Fruit fly (Drosophila melanogaster) whole organism, embryonic: ENCODE measurements around the gene beat-IIa.
A peak's percentile ranks its signal among the peaks of the same experiment; 100 is the strongest.

Source experiments
- CG10209 ChIP-seq: fragments of 200-800 bp; sonication (Bioruptor generic); optimal IDR thresholded peaks from 3 replicates; lab custom pipeline; 2017; ENCODE audit warnings: missing biosample characterization, mild to moderate bottlenecking, missing genetic modification characterization, missing genetic modification reagents
- CG10267 ChIP-seq: fragments of 200-800 bp; sonication (Bioruptor generic); optimal IDR thresholded peaks from 2 replicates; lab custom pipeline; 2018; ENCODE audit warnings: missing biosample characterization, mild to moderate bottlenecking, missing genetic modification characterization, moderate library complexity
- CG10543 ChIP-seq: fragments of 200-800 bp; sonication (Bioruptor generic); optimal IDR thresholded peaks from 3 replicates; lab custom pipeline; 2017; ENCODE audit warnings: missing biosample characterization, mild to moderate bottlenecking, missing genetic modification characterization, moderate library complexity
- CG11695 ChIP-seq: fragments of 200-800 bp; sonication (Bioruptor generic); IDR thresholded peaks from 3 replicates; pipeline ENCODE4 v1.3.6; 2022; ENCODE audit warnings: missing biosample characterization, missing genetic modification characterization
- CG13624 ChIP-seq: fragments of 200-800 bp; sonication (Bioruptor generic); optimal IDR thresholded peaks from 2 replicates; lab custom pipeline; 2016; ENCODE audit warnings: missing biosample characterization, missing genetic modification characterization
- CG1647 ChIP-seq: fragments of 200-800 bp; sonication (Bioruptor generic); optimal IDR thresholded peaks from 3 replicates; lab custom pipeline; 2016; ENCODE audit warnings: missing biosample characterization, missing genetic modification characterization
- CG17385 ChIP-seq: fragments of 200-800 bp; sonication (Bioruptor generic); optimal IDR thresholded peaks from 3 replicates; lab custom pipeline; 2018; ENCODE audit warnings: missing biosample characterization, mild to moderate bottlenecking, missing genetic modification characterization
- CG30403 ChIP-seq: fragments of 200-800 bp; sonication (Bioruptor generic); optimal IDR thresholded peaks from 3 replicates; lab custom pipeline; 2016; ENCODE audit warnings: missing biosample characterization, missing genetic modification characterization
- CG31388 ChIP-seq: fragments of 200-800 bp; sonication (Bioruptor generic); optimal IDR thresholded peaks from 2 replicates; lab custom pipeline; 2016; ENCODE audit warnings: missing biosample characterization, missing genetic modification characterization
- CG32532 ChIP-seq: fragments of 200-800 bp; sonication (Bioruptor generic); IDR thresholded peaks from 2 replicates; pipeline ENCODE4 v1.3.6; 2022; ENCODE audit warnings: missing biosample characterization, missing genetic modification characterization
- CG3281 ChIP-seq: fragments of 200-800 bp; sonication (Bioruptor generic); optimal IDR thresholded peaks from 3 replicates; lab custom pipeline; 2017; ENCODE audit warnings: missing biosample characterization, mild to moderate bottlenecking, missing genetic modification characterization
- CG3407 ChIP-seq: fragments of 200-800 bp; sonication (Bioruptor generic); optimal IDR thresholded peaks from 2 replicates; lab custom pipeline; 2018; ENCODE audit warnings: missing biosample characterization, mild to moderate bottlenecking, missing genetic modification characterization
- CG34422 ChIP-seq: fragments of 200-800 bp; sonication (Bioruptor generic); IDR thresholded peaks from 3 replicates; pipeline ENCODE4 v1.3.6; 2022; ENCODE audit warnings: missing biosample characterization, missing genetic modification characterization
- CG4328 ChIP-seq: fragments of 200-800 bp; sonication (Bioruptor generic); optimal IDR thresholded peaks from 3 replicates; lab custom pipeline; 2017; ENCODE audit warnings: missing biosample characterization, missing genetic modification reagents, missing genetic modification characterization
- CG4360 ChIP-seq: fragments of 200-800 bp; sonication (Bioruptor generic); IDR thresholded peaks from 2 replicates; pipeline ENCODE4 v1.3.6; 2022; ENCODE audit warnings: missing biosample characterization, missing genetic modification characterization
- CG5180 ChIP-seq: fragments of 200-800 bp; sonication (Bioruptor generic); optimal IDR thresholded peaks from 3 replicates; lab custom pipeline; 2017; ENCODE audit warnings: missing biosample characterization, missing genetic modification characterization, mild to moderate bottlenecking, moderate library complexity, missing genetic modification reagents
- CG6689 ChIP-seq: fragments of 200-800 bp; sonication (Bioruptor generic); IDR thresholded peaks from 2 replicates; pipeline ENCODE4 v1.3.6; 2022; ENCODE audit warnings: missing biosample characterization, missing genetic modification characterization
- CG6854 ChIP-seq: fragments of 200-800 bp; sonication (Bioruptor generic); optimal IDR thresholded peaks from 3 replicates; lab custom pipeline; 2017; ENCODE audit warnings: missing biosample characterization, mild to moderate bottlenecking, missing genetic modification characterization
- CG7357 ChIP-seq: fragments of 200-800 bp; sonication (Bioruptor generic); IDR thresholded peaks from 3 replicates; pipeline ENCODE4 v1.3.6; 2022; ENCODE audit warnings: missing biosample characterization, missing genetic modification characterization
- CG9609 ChIP-seq: fragments of 200-800 bp; sonication (Bioruptor generic); optimal IDR thresholded peaks from 3 replicates; lab custom pipeline; 2016; ENCODE audit warnings: missing biosample characterization, missing genetic modification characterization
- CG9727 ChIP-seq: fragments of 200-800 bp; sonication (Bioruptor generic); optimal IDR thresholded peaks from 3 replicates; lab custom pipeline; 2017; ENCODE audit warnings: missing biosample characterization, mild to moderate bottlenecking, missing genetic modification characterization
- CG9932 ChIP-seq: fragments of 200-800 bp; sonication (Bioruptor generic); IDR thresholded peaks from 2 replicates; pipeline ENCODE4 v1.3.6; 2022; ENCODE audit warnings: missing biosample characterization, missing genetic modification characterization
- Dip3 ChIP-seq: fragments of 200-800 bp; sonication (Bioruptor generic); optimal IDR thresholded peaks from 3 replicates; lab custom pipeline; 2016; ENCODE audit warnings: missing biosample characterization, missing genetic modification characterization
- E2f1 ChIP-seq: fragments of 200-800 bp; sonication (Bioruptor generic); IDR thresholded peaks from 2 replicates; pipeline ENCODE4 v1.3.6; 2022; ENCODE audit warnings: missing biosample characterization, missing genetic modification characterization
- Fer1 ChIP-seq: fragments of 200-800 bp; sonication (Bioruptor generic); optimal IDR thresholded peaks from 2 replicates; lab custom pipeline; 2017; ENCODE audit warnings: missing biosample characterization, mild to moderate bottlenecking, missing genetic modification characterization
- Myb ChIP-seq: fragments of 200-800 bp; sonication (Bioruptor generic); optimal IDR thresholded peaks from 2 replicates; lab custom pipeline; 2016; ENCODE audit warnings: missing biosample characterization, missing genetic modification characterization
- Optix ChIP-seq: fragments of 200-800 bp; sonication (Bioruptor generic); IDR thresholded peaks from 3 replicates; pipeline ENCODE4 v1.3.6; 2022; ENCODE audit warnings: missing biosample characterization, missing genetic modification characterization
- Pdp1 ChIP-seq, 2 experiments: fragments of 200-800 bp; sonication (Bioruptor generic); optimal IDR thresholded peaks; 3 replicates each; lab custom pipeline; 2016; ENCODE audit warnings: missing biosample characterization in 2 of 2, missing genetic modification characterization in 2 of 2, mild to moderate bottlenecking in 1 of 2, moderate library complexity in 1 of 2
- Sry-β ChIP-seq: fragments of 200-800 bp; sonication (Bioruptor generic); optimal IDR thresholded peaks from 2 replicates; lab custom pipeline; 2018; ENCODE audit warnings: missing biosample characterization, mild to moderate bottlenecking, missing genetic modification characterization, moderate library complexity
- TFAM ChIP-seq: fragments of 200-800 bp; sonication (Bioruptor generic); optimal IDR thresholded peaks from 2 replicates; lab custom pipeline; 2017; ENCODE audit warnings: missing biosample characterization, missing genetic modification characterization, inconsistent platforms
- cas ChIP-seq: fragments of 200-800 bp; sonication (Bioruptor generic); IDR thresholded peaks from 2 replicates; pipeline ENCODE4 v1.3.6; 2022; ENCODE audit warnings: missing biosample characterization, missing genetic modification characterization
- chif ChIP-seq, 2 experiments: fragments of 200-800 bp; sonication (Bioruptor generic); optimal IDR thresholded peaks; 3 replicates each; lab custom pipeline; 2016; ENCODE audit warnings: missing biosample characterization in 2 of 2, missing genetic modification characterization in 2 of 2
- dimm ChIP-seq: fragments of 200-800 bp; sonication (Bioruptor generic); IDR thresholded peaks from 2 replicates; pipeline ENCODE4 v1.3.6; 2022; ENCODE audit warnings: missing biosample characterization, missing genetic modification characterization
- fd64A ChIP-seq: fragments of 200-800 bp; sonication (Bioruptor generic); optimal IDR thresholded peaks from 3 replicates; lab custom pipeline; 2018; ENCODE audit warnings: missing biosample characterization, mild to moderate bottlenecking, missing genetic modification characterization
- ind ChIP-seq: fragments of 200-800 bp; sonication (Bioruptor generic); optimal IDR thresholded peaks from 3 replicates; lab custom pipeline; 2016; ENCODE audit warnings: missing biosample characterization, missing genetic modification characterization
- insv ChIP-seq, 2 experiments: fragments of 200-800 bp; sonication (Bioruptor generic); optimal IDR thresholded peaks; 3 replicates each; lab custom pipeline; 2016 to 2018; ENCODE audit warnings: missing biosample characterization in 2 of 2, missing genetic modification characterization in 2 of 2
- lov ChIP-seq, 2 experiments: fragments of 200-800 bp in 1 of 2; fragments of >200 bp in 1 of 2; sonication (Bioruptor generic) in 1 of 2; IDR thresholded peaks in 1 of 2; optimal IDR thresholded peaks in 1 of 2; 2 replicates in 1 of 2; 3 replicates in 1 of 2; pipeline versions ENCODE4 v1.3.6 to Lab custom; 2017 to 2022; ENCODE audit warnings: missing biosample characterization in 1 of 2, missing genetic modification characterization in 1 of 2
- mirr ChIP-seq: fragments of 200-800 bp; sonication (Bioruptor generic); optimal IDR thresholded peaks from 3 replicates; lab custom pipeline; 2018; ENCODE audit warnings: missing biosample characterization, mild to moderate bottlenecking, missing genetic modification characterization
- pros ChIP-seq: fragments of 200-800 bp; sonication (Bioruptor generic); optimal IDR thresholded peaks from 3 replicates; lab custom pipeline; 2019; ENCODE audit warnings: missing biosample characterization, mild to moderate bottlenecking, missing genetic modification characterization, moderate library complexity
- pzg ChIP-seq: fragments of 200-800 bp; sonication (Bioruptor generic); optimal IDR thresholded peaks from 3 replicates; lab custom pipeline; 2018; ENCODE audit warnings: missing biosample characterization, mild to moderate bottlenecking, missing genetic modification characterization, moderate library complexity
- seq ChIP-seq: fragments of 200-800 bp; sonication (Bioruptor generic); IDR thresholded peaks from 2 replicates; pipeline ENCODE4 v1.3.6; 2022; ENCODE audit warnings: missing biosample characterization, missing genetic modification characterization
- slbo ChIP-seq: fragments of 200-800 bp; sonication (Bioruptor generic); IDR thresholded peaks from 2 replicates; pipeline ENCODE4 v1.3.6; 2022; ENCODE audit warnings: missing biosample characterization, missing genetic modification characterization
- sqz ChIP-seq: fragments of 200-800 bp; sonication (Bioruptor generic); optimal IDR thresholded peaks from 3 replicates; lab custom pipeline; 2018; ENCODE audit warnings: missing biosample characterization, mild to moderate bottlenecking, missing genetic modification characterization
- stc ChIP-seq: fragments of 200-800 bp; sonication (Bioruptor generic); IDR thresholded peaks from 2 replicates; pipeline ENCODE4 v1.3.6; 2022; ENCODE audit warnings: missing biosample characterization, missing genetic modification characterization
- tap ChIP-seq: fragments of 200-800 bp; optimal IDR thresholded peaks from 3 replicates; lab custom pipeline; 2019; ENCODE audit warnings: missing biosample characterization, mild to moderate bottlenecking, missing genetic modification characterization, moderate library complexity
- tgo ChIP-seq: fragments of 200-800 bp; sonication (Bioruptor generic); IDR thresholded peaks from 3 replicates; pipeline ENCODE4 v1.3.6; 2022; ENCODE audit warnings: missing biosample characterization, missing genetic modification characterization
- vfl ChIP-seq: fragments of 200-800 bp; sonication (Bioruptor generic); optimal IDR thresholded peaks from 2 replicates; lab custom pipeline; 2016; ENCODE audit warnings: missing biosample characterization, missing genetic modification characterization
- wdn ChIP-seq: fragments of 200-800 bp; sonication (Bioruptor generic); IDR thresholded peaks from 2 replicates; pipeline ENCODE4 v1.3.6; 2022; ENCODE audit warnings: missing biosample characterization, missing genetic modification characterization
- wek ChIP-seq: fragments of 200-800 bp; sonication (Bioruptor generic); optimal IDR thresholded peaks from 3 replicates; lab custom pipeline; 2018; ENCODE audit warnings: missing biosample characterization, mild to moderate bottlenecking, missing genetic modification characterization, moderate library complexity
- zen2 ChIP-seq: fragments of 200-800 bp; sonication (Bioruptor generic); IDR thresholded peaks from 3 replicates; pipeline ENCODE4 v1.3.6; 2022; ENCODE audit warnings: missing biosample characterization, missing genetic modification characterization; ENCODE audit not compliant: partially characterized antibody

The beat-IIa gene

DNA sequence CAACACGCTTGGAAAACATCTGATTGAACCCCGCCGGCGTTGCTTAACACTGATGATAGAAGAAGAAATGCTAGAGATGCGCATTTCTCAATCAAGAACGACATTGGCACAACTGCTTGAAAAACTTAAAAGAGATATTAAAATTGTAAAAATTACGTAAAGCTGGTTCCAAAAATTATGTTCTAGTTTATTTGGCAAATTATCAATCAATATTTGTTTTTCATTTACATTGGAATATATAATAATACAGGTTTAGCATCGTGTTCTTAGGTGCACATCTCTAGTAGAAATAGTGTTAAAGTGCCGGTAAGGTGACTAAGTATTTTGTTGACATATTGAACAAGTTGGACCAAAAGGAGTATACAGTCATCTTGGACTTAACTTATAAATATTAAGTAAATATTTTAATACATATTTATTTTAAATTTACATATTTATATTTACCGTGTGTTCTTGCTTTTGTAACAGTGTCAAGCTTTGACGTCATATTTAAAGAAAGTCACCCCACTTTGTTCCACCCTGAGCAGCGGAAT lies 25.5 kb upstream of the beat-IIa start, which contains the start of the genes Brf and sds22 (continued):
- peak; percentile 67 for TF ChIP-seq cas (GFP tag; lab: Robert Waterston, UW)
- TF ChIP-seq Sry-β, result peak; percentile 76
- TF ChIP-seq CG9932 (GFP tag; lab: Robert Waterston, UW), result peak; percentile 98
- peak; percentile 96 for TF ChIP-seq vfl (GFP tag; lab: Kevin White, UChicago)
- peak; percentile 95 for TF ChIP-seq CG9727 (GFP tag; lab: Kevin White, UChicago)
- peak; percentile 95 for TF ChIP-seq tgo (GFP tag; lab: Robert Waterston, UW)
- peak; percentile 92 for TF ChIP-seq wdn
- peak; percentile 52 for TF ChIP-seq CG4360 (GFP tag; lab: Robert Waterston, UW)
- TF ChIP-seq insv (GFP tag; optimal IDR thresholded peaks at IDR 0.05; lab: Kevin White, UChicago), result peak in 1 of 2 experiments; percentile 78
- peak; percentile 61 for TF ChIP-seq pros (GFP tag; lab: Kevin White, UChicago)
- peak; percentile 62 for TF ChIP-seq wek (GFP tag; lab: Kevin White, UChicago)
- TF ChIP-seq CG6689 (GFP tag; lab: Robert Waterston, UW), result peak; percentile 99
- TF ChIP-seq CG9609 (GFP tag; lab: Kevin White, UChicago), result peak; percentile 97
- peak; percentile 74 for TF ChIP-seq CG5180 (GFP tag; lab: Kevin White, UChicago)
- peak; percentile 95 for TF ChIP-seq CG4328
- TF ChIP-seq CG30403 (GFP tag; lab: Kevin White, UChicago), result peak; percentile 98
- peak; percentile 95 for TF ChIP-seq CG31388 (GFP tag; lab: Kevin White, UChicago)
- TF ChIP-seq E2f1 (GFP tag; lab: Robert Waterston, UW), result peak; percentile 87
- peak; percentile 100 for TF ChIP-seq CG10267 (tag; lab: Kevin White, UChicago)
- TF ChIP-seq Pdp1 (GFP tag; optimal IDR thresholded peaks at IDR 0.05; lab: Kevin White, UChicago), result peak; percentile 95 to 97
- peak; percentile 97 for TF ChIP-seq ind (GFP tag; lab: Kevin White, UChicago)
- peak; percentile 85 for TF ChIP-seq CG3407 (GFP tag; lab: Kevin White, UChicago)
- TF ChIP-seq chif (GFP tag; optimal IDR thresholded peaks at IDR 0.05; lab: Kevin White, UChicago), result peak; percentile 95 to 96
- peak; percentile 87 for TF ChIP-seq CG11695 (GFP tag; lab: Robert Waterston, UW)
- peak; percentile 90 for TF ChIP-seq mirr (GFP tag; lab: Kevin White, UChicago)
- TF ChIP-seq stc, result peak; percentile 85
- TF ChIP-seq CG13624 (GFP tag; lab: Kevin White, UChicago), result peak; percentile 96
- peak; percentile 97 for TF ChIP-seq CG10543 (GFP tag; lab: Kevin White, UChicago)
- peak; percentile 81 for TF ChIP-seq Myb (GFP tag; lab: Kevin White, UChicago)
- peak; percentile 89 for TF ChIP-seq tap (tag; lab: Kevin White, UChicago)
- TF ChIP-seq fd64A (GFP tag; lab: Kevin White, UChicago), result peak; percentile 63
- peak; percentile 93 for TF ChIP-seq Fer1
- TF ChIP-seq lov (optimal IDR thresholded peaks at IDR 0.05; lab: Kevin White, UChicago), result no peak
- TF ChIP-seq lov (GFP tag; IDR thresholded peaks at IDR 0.05; lab: Robert Waterston, UW), result peak; percentile 86; the same call in 2 of the 3 replicates
- TF ChIP-seq sqz (GFP tag; lab: Kevin White, UChicago), result peak; percentile 87
- TF ChIP-seq CG10209, result peak; percentile 95
- peak; percentile 67 for TF ChIP-seq CG6854
- TF ChIP-seq dimm (GFP tag; lab: Robert Waterston, UW), result peak; percentile 77
- peak; percentile 58; the same call in 2 of the 3 replicates for TF ChIP-seq Optix
- TF ChIP-seq Dip3 (GFP tag; lab: Kevin White, UChicago), result peak; percentile 97
- peak; percentile 97 for TF ChIP-seq CG34422 (GFP tag; lab: Robert Waterston, UW)
- TF ChIP-seq seq (GFP tag; lab: Robert Waterston, UW), result peak; percentile 85
- TF ChIP-seq CG7357 (GFP tag; lab: Robert Waterston, UW), result peak; percentile 86
- no peak; the same call in 2 of the 3 replicates for TF ChIP-seq zen2 (GFP tag; lab: Robert Waterston, UW)
- TF ChIP-seq CG32532 (GFP tag; lab: Robert Waterston, UW), result peak; percentile 95
- TF ChIP-seq pzg (GFP tag; lab: Kevin White, UChicago), result peak; percentile 66
- TF ChIP-seq CG3281 (GFP tag; lab: Kevin White, UChicago), result peak; percentile 94
- peak; percentile 67 for TF ChIP-seq TFAM (GFP tag; lab: Kevin White, UChicago)
- TF ChIP-seq CG17385 (GFP tag; lab: Kevin White, UChicago), result peak; percentile 99
- peak; percentile 95 for TF ChIP-seq CG1647
- TF ChIP-seq slbo (GFP tag; lab: Robert Waterston, UW), result peak; percentile 96
